Fruit fly (Drosophila melanogaster): ENCODE results near the gene Stam.
A peak's percentile ranks its signal among the peaks of the same experiment; 100 is the strongest.

Stam gene

DNA sequence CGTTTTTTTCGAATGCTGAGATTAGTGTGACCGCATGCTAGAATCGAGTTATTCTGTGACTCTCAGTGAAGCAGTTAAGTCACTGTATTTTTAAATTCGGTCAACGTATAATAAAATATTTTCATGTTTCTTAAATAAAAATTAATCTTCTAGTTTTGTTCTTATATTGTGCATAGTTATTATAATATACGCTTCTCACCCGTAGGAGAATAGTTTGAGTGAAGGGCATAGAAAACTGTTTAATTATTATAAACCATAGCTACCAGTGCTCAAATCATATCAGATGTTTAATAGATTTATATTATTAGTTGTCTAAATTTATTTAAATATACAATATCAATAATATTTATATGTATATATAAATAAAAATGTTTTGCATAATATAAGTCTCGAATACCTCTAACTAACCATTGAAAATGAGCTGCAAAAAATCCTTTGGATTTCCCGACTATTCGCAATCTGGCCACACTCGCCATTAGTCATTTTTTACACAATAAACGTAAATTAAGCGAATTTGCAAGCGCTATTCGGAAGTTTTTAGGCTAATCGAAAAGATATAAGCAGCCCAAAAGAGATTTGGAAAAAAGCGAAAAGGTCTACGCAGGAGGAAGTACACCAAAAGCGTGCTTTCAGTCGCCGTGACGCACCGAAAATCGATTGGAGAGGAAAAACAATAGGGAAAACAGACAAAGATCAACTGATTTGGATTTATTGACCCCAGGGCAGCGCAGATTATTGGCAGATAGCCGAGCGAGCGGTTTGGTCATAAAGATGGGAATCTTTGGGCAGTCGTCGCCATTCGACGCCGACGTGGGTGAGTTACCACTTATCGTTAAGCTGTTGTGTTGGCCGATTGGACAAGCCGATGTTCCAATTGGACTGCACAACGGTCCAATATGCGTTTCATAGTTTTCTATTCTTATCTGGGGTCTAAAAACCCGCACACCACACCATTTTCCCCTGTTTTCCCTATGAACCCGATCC, at the start of gene Stam, which contains the start of gene aurB:
TSS of gene Stam (plus strand) at position 473 of the 984 bp plus-strand sequence.
TSS of gene aurB (minus strand) at position 31 of the 984 bp plus-strand sequence.
- no peak for TF ChIP-seq Hr78 (GFP tag; optimal IDR thresholded peaks at IDR 0.05)
- no peak for TF ChIP-seq p53 (GFP tag; optimal IDR thresholded peaks at IDR 0.05)
- TF ChIP-seq HLHmδ (GFP tag; optimal IDR thresholded peaks at IDR 0.05): no peak
- TF ChIP-seq tio (GFP tag; optimal IDR thresholded peaks at IDR 0.05): no peak
- TF ChIP-seq yki (optimal IDR thresholded peaks at IDR 0.05): no peak
- peak; percentile 31 for TF ChIP-seq fd96Cb (tag; optimal IDR thresholded peaks at IDR 0.05)
- no peak for TF ChIP-seq CG2129 (GFP tag; IDR thresholded peaks at IDR 0.05; ENCODE audit: partially characterized antibody)
- TF ChIP-seq CG7271 (tag; optimal IDR thresholded peaks at IDR 0.05): no peak
- peak; percentile 28 for TF ChIP-seq Nf-YB (GFP tag; optimal IDR thresholded peaks at IDR 0.05)
- 0 out of 2 replicates have a peak, but pooled peaks have one; percentile 43 for TF ChIP-seq Rfx (GFP tag; IDR thresholded peaks at IDR 0.05)
- peak; percentile 85 for TF ChIP-seq CG12391 (tag; optimal IDR thresholded peaks at IDR 0.05)
- peak; percentile 78 for TF ChIP-seq CG13424 (tag; optimal IDR thresholded peaks at IDR 0.05)
- peak; percentile 82 for TF ChIP-seq gem (tag; optimal IDR thresholded peaks at IDR 0.05)
- no peak for TF ChIP-seq Lpt (GFP tag; optimal IDR thresholded peaks at IDR 0.05)
- peak; percentile 14 for TF ChIP-seq exex (tag; optimal IDR thresholded peaks at IDR 0.05)
- no peak for TF ChIP-seq Hr39 (optimal IDR thresholded peaks at IDR 0.05)
- TF ChIP-seq Eip74EF (GFP tag; optimal IDR thresholded peaks at IDR 0.05): no peak
- TF ChIP-seq Oaz (GFP tag; IDR thresholded peaks at IDR 0.05): no peak
- no peak for TF ChIP-seq CG4282 (GFP tag; optimal IDR thresholded peaks at IDR 0.05)
- no peak for TF ChIP-seq tna (GFP tag; IDR thresholded peaks at IDR 0.05; ENCODE audit: partially characterized antibody)
- TF ChIP-seq Mes4 (GFP tag; optimal IDR thresholded peaks at IDR 0.05): no peak
- TF ChIP-seq YL-1 (GFP tag; optimal IDR thresholded peaks at IDR 0.05): peak; percentile 9
- TF ChIP-seq sqz (GFP tag; optimal IDR thresholded peaks at IDR 0.05): peak; percentile 66
- TF ChIP-seq Stat92E (GFP tag; optimal IDR thresholded peaks at IDR 0.05): no peak
- no peak for TF ChIP-seq dati (GFP tag; IDR thresholded peaks at IDR 0.05)
- TF ChIP-seq CG17186 (GFP tag; optimal IDR thresholded peaks at IDR 0.05): no peak
- TF ChIP-seq CG8924 (tag; optimal IDR thresholded peaks at IDR 0.05): peak; percentile 80
- TF ChIP-seq pzg (GFP tag; optimal IDR thresholded peaks at IDR 0.05): peak; percentile 30
- no peak for TF ChIP-seq toy (GFP tag; IDR thresholded peaks at IDR 0.05)
- no peak for TF ChIP-seq pb (GFP tag; optimal IDR thresholded peaks at IDR 0.05)
- no peak for TF ChIP-seq shn (GFP tag; optimal IDR thresholded peaks at IDR 0.05)
- peak; percentile 72 for TF ChIP-seq CG8388 (GFP tag; optimal IDR thresholded peaks at IDR 0.05)
- no peak for TF ChIP-seq CG10274 (GFP tag; optimal IDR thresholded peaks at IDR 0.05)
- TF ChIP-seq CG8359 (GFP tag; optimal IDR thresholded peaks at IDR 0.05; ENCODE audit: borderline replicate concordance): no peak
- no peak for TF ChIP-seq hth (optimal IDR thresholded peaks at IDR 0.05)
- TF ChIP-seq gcm2 (GFP tag; optimal IDR thresholded peaks at IDR 0.05): no peak
- TF ChIP-seq HLH3B (GFP tag; IDR thresholded peaks at IDR 0.05): no peak
- TF ChIP-seq CG14014 (GFP tag; IDR thresholded peaks at IDR 0.05): no peak
- peak; percentile 0 for TF ChIP-seq CG4328 (GFP tag; optimal IDR thresholded peaks at IDR 0.05)
- TF ChIP-seq seq (GFP tag; IDR thresholded peaks at IDR 0.05): no peak
- peak; percentile 56 for TF ChIP-seq Fer3 (tag; optimal IDR thresholded peaks at IDR 0.05)
- no peak for TF ChIP-seq CG14050 (GFP tag; IDR thresholded peaks at IDR 0.05)
- TF ChIP-seq unc-4 (GFP tag; IDR thresholded peaks at IDR 0.05; ENCODE audit: partially characterized antibody): no peak
- TF ChIP-seq salm (tag; optimal IDR thresholded peaks at IDR 0.05): peak; percentile 37
- peak; percentile 59 for TF ChIP-seq CG10267 (tag; optimal IDR thresholded peaks at IDR 0.05)
- TF ChIP-seq sna (GFP tag; IDR thresholded peaks at IDR 0.05; ENCODE audit: partially characterized antibody): no peak
- no peak for TF ChIP-seq nau (GFP tag; optimal IDR thresholded peaks at IDR 0.05)
- no peak for TF ChIP-seq sim (GFP tag; IDR thresholded peaks at IDR 0.05)
